Worm (Caenorhabditis elegans): ENCODE results near the gene Y57E12AL.1.

The Y57E12AL.1 gene

DNA sequence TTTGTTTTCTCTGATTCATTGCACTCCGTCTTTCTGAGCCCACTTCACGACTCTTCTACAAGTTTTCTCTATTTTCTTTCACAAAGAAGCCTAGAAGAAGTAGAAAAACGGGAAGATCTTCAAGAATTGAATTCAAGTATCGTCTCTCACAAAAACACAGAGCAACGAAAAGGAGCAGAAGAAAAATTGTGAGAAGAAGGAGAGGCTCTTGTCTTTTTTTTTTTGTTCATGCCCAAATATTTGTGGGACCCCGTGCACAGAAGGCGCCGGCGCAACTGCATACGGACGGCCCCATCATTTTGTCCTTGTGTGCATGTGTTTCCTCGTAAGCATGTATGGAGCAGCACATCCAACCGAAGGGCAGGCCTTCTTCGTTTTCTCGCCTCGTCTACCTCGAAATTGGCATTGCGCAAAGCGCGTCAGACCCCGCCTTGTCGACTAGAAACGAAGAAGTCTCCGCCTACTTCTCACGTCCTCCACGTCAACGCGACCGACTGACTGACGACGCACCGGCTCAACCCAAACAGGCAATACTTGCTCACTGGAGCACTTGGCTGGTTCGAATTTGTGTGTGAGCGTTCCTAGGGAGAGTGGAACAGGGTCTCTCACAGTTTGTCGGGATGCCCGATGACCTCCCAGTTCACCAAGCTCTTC, 46.3 kb downstream of the Y57E12AL.1 start:
- TF ChIP-seq egl-18 (GFP tag; IDR thresholded peaks at IDR 0.05) (0 out of 2 replicates have a peak, but pooled peaks have one; percentile 65), madf-3 (GFP tag; IDR thresholded peaks at IDR 0.05) (no peak), unc-130 (GFP tag; optimal IDR thresholded peaks at IDR 0.05) (no peak), zfh-2 (GFP tag; conservative IDR thresholded peaks at IDR 0.05) (peak; percentile 67; the same call in 1 of the 2 replicates), cebp-2 (GFP tag; IDR thresholded peaks at IDR 0.05) (no peak)

DNA sequence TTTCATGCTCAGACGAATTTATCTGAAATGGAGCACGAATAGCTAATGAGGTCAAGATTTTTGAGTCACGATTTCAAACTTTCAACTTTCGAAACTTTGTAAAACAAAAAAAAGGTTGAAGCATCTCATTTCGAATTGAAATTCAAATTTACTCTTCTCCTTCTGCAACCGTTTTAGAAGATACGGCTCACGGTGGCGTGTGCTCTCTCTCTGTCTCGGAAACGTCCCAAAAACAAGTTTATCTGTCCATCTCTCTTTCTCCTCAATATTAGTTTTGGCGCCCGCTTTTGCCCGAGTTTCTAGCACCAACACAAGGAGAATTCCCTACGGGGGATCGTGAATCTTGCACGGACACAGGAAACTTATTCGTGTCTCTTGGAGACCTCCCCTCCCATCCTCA, 50.0 kb downstream of the Y57E12AL.1 start:
- TF ChIP-seq madf-10 (tag; optimal IDR thresholded peaks at IDR 0.05) (no peak), repo-1 (tag; optimal IDR thresholded peaks at IDR 0.05) (no peak)

ce11 chrV:7111276-7111675, 50.9 kb downstream of the Y57E12AL.1 start:
- no peak for TF ChIP-seq xnd-1 (tag; optimal IDR thresholded peaks at IDR 0.05)

ce11 chrV:7112223-7112622, 51.9 kb downstream of the Y57E12AL.1 start:
- TF ChIP-seq B0019.2 (GFP tag; conservative IDR thresholded peaks at IDR 0.05) (no peak), ceh-27 (GFP tag; optimal IDR thresholded peaks at IDR 0.05) (peak; percentile 45)

Data from whole organism, young adult.